Fruit fly (Drosophila melanogaster) whole organism, embryonic: ENCODE measurements around the gene Gorab.

ENCODE experiments used
- ATbp ChIP-seq: fragments of 200-800 bp; sonication (Bioruptor generic); optimal IDR thresholded peaks from 2 replicates; lab custom pipeline; 2017; ENCODE audit warnings: missing biosample characterization, mild to moderate bottlenecking, missing genetic modification characterization, missing genetic modification reagents
- B-H1 ChIP-seq: fragments of 200-800 bp; sonication (Bioruptor generic); IDR thresholded peaks from 3 replicates; pipeline ENCODE4 v1.3.6; 2022; ENCODE audit warnings: missing biosample characterization, missing genetic modification characterization
- CG10543 ChIP-seq: fragments of 200-800 bp; sonication (Bioruptor generic); optimal IDR thresholded peaks from 3 replicates; lab custom pipeline; 2017; ENCODE audit warnings: missing biosample characterization, mild to moderate bottlenecking, missing genetic modification characterization, moderate library complexity
- CG10979 ChIP-seq: fragments of 200-800 bp; sonication (Bioruptor generic); optimal IDR thresholded peaks from 2 replicates; lab custom pipeline; 2018; ENCODE audit warnings: missing biosample characterization, mild to moderate bottlenecking, missing genetic modification characterization, moderate library complexity
- CG11504 ChIP-seq: fragments of 200-800 bp; sonication (Bioruptor generic); optimal IDR thresholded peaks from 3 replicates; lab custom pipeline; 2019; ENCODE audit warnings: missing biosample characterization, mild to moderate bottlenecking, missing genetic modification characterization, moderate library complexity
- CG12299 ChIP-seq: fragments of 200-800 bp; sonication (Bioruptor generic); optimal IDR thresholded peaks from 2 replicates; lab custom pipeline; 2018; ENCODE audit warnings: missing biosample characterization, mild to moderate bottlenecking, missing genetic modification characterization
- CG12391 ChIP-seq: fragments of 200-800 bp; sonication (Bioruptor generic); optimal IDR thresholded peaks from 3 replicates; lab custom pipeline; 2018; ENCODE audit warnings: missing biosample characterization, mild to moderate bottlenecking, missing genetic modification characterization, moderate library complexity
- CG13424 ChIP-seq: fragments of 200-800 bp; sonication (Bioruptor generic); optimal IDR thresholded peaks from 2 replicates; lab custom pipeline; 2019; ENCODE audit warnings: missing biosample characterization, mild to moderate bottlenecking, missing genetic modification characterization, moderate library complexity
- CG15011 ChIP-seq: fragments of 200-800 bp; sonication (Bioruptor generic); optimal IDR thresholded peaks from 3 replicates; lab custom pipeline; 2018; ENCODE audit warnings: missing biosample characterization, mild to moderate bottlenecking, missing genetic modification characterization
- CG17829 ChIP-seq: fragments of 200-800 bp; optimal IDR thresholded peaks from 2 replicates; lab custom pipeline; 2019; ENCODE audit warnings: missing biosample characterization, mild to moderate bottlenecking, missing genetic modification characterization, moderate library complexity
- CG18262 ChIP-seq: fragments of 200-800 bp; optimal IDR thresholded peaks from 3 replicates; lab custom pipeline; 2019; ENCODE audit warnings: missing biosample characterization, mild to moderate bottlenecking, missing genetic modification characterization, moderate library complexity
- CG18599 ChIP-seq: fragments of 200-800 bp; sonication (Bioruptor generic); optimal IDR thresholded peaks from 3 replicates; lab custom pipeline; 2017; ENCODE audit warnings: missing biosample characterization, missing genetic modification characterization, mild to moderate bottlenecking, moderate library complexity, missing genetic modification reagents
- CG2120 ChIP-seq: fragments of 200-800 bp; sonication (Bioruptor generic); optimal IDR thresholded peaks from 3 replicates; lab custom pipeline; 2016; ENCODE audit warnings: missing biosample characterization, missing genetic modification characterization
- CG31441 ChIP-seq: fragments of 200-800 bp; sonication (Bioruptor generic); IDR thresholded peaks from 2 replicates; pipeline ENCODE4 v1.3.6; 2022; ENCODE audit warnings: missing biosample characterization, missing genetic modification characterization
- CG43689 ChIP-seq: fragments of 200-800 bp; sonication (Bioruptor generic); IDR thresholded peaks from 2 replicates; pipeline ENCODE4 v1.3.6; 2022; ENCODE audit warnings: missing biosample characterization, missing genetic modification characterization
- CG6683 ChIP-seq: fragments of 200-800 bp; sonication (Bioruptor generic); optimal IDR thresholded peaks from 2 replicates; lab custom pipeline; 2017; ENCODE audit warnings: missing biosample characterization, mild to moderate bottlenecking, missing genetic modification characterization, missing genetic modification reagents
- CG7556 ChIP-seq: fragments of 200-800 bp; sonication (Bioruptor generic); optimal IDR thresholded peaks from 2 replicates; lab custom pipeline; 2017; ENCODE audit warnings: missing biosample characterization, mild to moderate bottlenecking, missing genetic modification characterization
- CG8478 ChIP-seq: fragments of >200 bp; optimal IDR thresholded peaks from 2 replicates; lab custom pipeline; 2018
- CG9215 ChIP-seq: fragments of 200-800 bp; sonication (Bioruptor generic); IDR thresholded peaks from 2 replicates; pipeline ENCODE4 v1.3.6; 2022; ENCODE audit warnings: missing biosample characterization, missing genetic modification characterization
- CG9727 ChIP-seq: fragments of 200-800 bp; sonication (Bioruptor generic); optimal IDR thresholded peaks from 3 replicates; lab custom pipeline; 2017; ENCODE audit warnings: missing biosample characterization, mild to moderate bottlenecking, missing genetic modification characterization
- Dek ChIP-seq: fragments of 200-800 bp; sonication (Bioruptor generic); optimal IDR thresholded peaks from 3 replicates; lab custom pipeline; 2019; ENCODE audit warnings: missing biosample characterization, mild to moderate bottlenecking, missing genetic modification characterization, moderate library complexity
- Doc2 ChIP-seq: fragments of 200-800 bp; sonication (Bioruptor generic); IDR thresholded peaks from 2 replicates; pipeline ENCODE4 v1.3.6; 2022; ENCODE audit warnings: missing biosample characterization, missing genetic modification characterization
- HLH3B ChIP-seq: fragments of 200-800 bp; sonication (Bioruptor generic); IDR thresholded peaks from 2 replicates; pipeline ENCODE4 v1.3.6; 2022; ENCODE audit warnings: missing biosample characterization, missing genetic modification characterization
- Hmr ChIP-seq: fragments of 200-800 bp; sonication (Bioruptor generic); optimal IDR thresholded peaks from 3 replicates; lab custom pipeline; 2017; ENCODE audit warnings: mild to moderate bottlenecking, missing biosample characterization, missing genetic modification reagents, missing genetic modification characterization
- Hr51 ChIP-seq, 2 experiments: fragments of 200-800 bp; sonication (Bioruptor generic); optimal IDR thresholded peaks; 2 replicates in 1 of 2; 3 replicates in 1 of 2; lab custom pipeline; 2016 to 2018; ENCODE audit warnings: missing biosample characterization in 2 of 2, missing genetic modification characterization in 2 of 2, mild to moderate bottlenecking in 1 of 2, moderate library complexity in 1 of 2
- PHDP ChIP-seq: fragments of 200-800 bp; sonication (Bioruptor generic); optimal IDR thresholded peaks from 3 replicates; lab custom pipeline; 2018; ENCODE audit warnings: missing biosample characterization, mild to moderate bottlenecking, missing genetic modification characterization, moderate library complexity
- Rfx ChIP-seq: fragments of 200-800 bp; sonication (Bioruptor generic); IDR thresholded peaks from 2 replicates; pipeline ENCODE4 v1.3.6; 2022; ENCODE audit warnings: missing biosample characterization, missing genetic modification characterization
- Xbp1 ChIP-seq: fragments of 200-800 bp; sonication (Bioruptor generic); optimal IDR thresholded peaks from 3 replicates; lab custom pipeline; 2016; ENCODE audit warnings: missing biosample characterization, mild to moderate bottlenecking, missing genetic modification characterization
- ac ChIP-seq: fragments of 200-800 bp; sonication (Bioruptor generic); optimal IDR thresholded peaks from 3 replicates; lab custom pipeline; 2017; ENCODE audit warnings: missing biosample characterization, mild to moderate bottlenecking, missing genetic modification characterization
- bbx ChIP-seq: fragments of 200-800 bp; sonication (Bioruptor generic); IDR thresholded peaks from 2 replicates; pipeline ENCODE4 v1.3.6; 2022; ENCODE audit warnings: missing biosample characterization, missing genetic modification characterization; ENCODE audit not compliant: partially characterized antibody
- caup ChIP-seq: fragments of 200-800 bp; sonication (Bioruptor generic); optimal IDR thresholded peaks from 3 replicates; lab custom pipeline; 2017; ENCODE audit warnings: missing biosample characterization, mild to moderate bottlenecking, missing genetic modification characterization, moderate library complexity; ENCODE audit not compliant: severe bottlenecking
- chn ChIP-seq: fragments of 200-800 bp; sonication (Bioruptor generic); optimal IDR thresholded peaks from 2 replicates; lab custom pipeline; 2016; ENCODE audit warnings: missing biosample characterization, missing genetic modification characterization
- ci ChIP-seq: fragments of 200-800 bp; sonication (Bioruptor generic); IDR thresholded peaks from 3 replicates; pipeline ENCODE4 v1.3.6; 2022; ENCODE audit warnings: missing biosample characterization, missing genetic modification characterization
- crc ChIP-seq: fragments of 200-800 bp; sonication (Bioruptor generic); optimal IDR thresholded peaks from 2 replicates; lab custom pipeline; 2016; ENCODE audit warnings: missing biosample characterization, missing genetic modification characterization
- cwo ChIP-seq: fragments of 200-800 bp; sonication (Bioruptor generic); optimal IDR thresholded peaks from 3 replicates; lab custom pipeline; 2017; ENCODE audit warnings: missing biosample characterization, missing genetic modification characterization, mild to moderate bottlenecking, moderate library complexity, missing genetic modification reagents
- dimm ChIP-seq: fragments of 200-800 bp; sonication (Bioruptor generic); IDR thresholded peaks from 2 replicates; pipeline ENCODE4 v1.3.6; 2022; ENCODE audit warnings: missing biosample characterization, missing genetic modification characterization
- gem ChIP-seq: fragments of 200-800 bp; sonication (Bioruptor generic); optimal IDR thresholded peaks from 2 replicates; lab custom pipeline; 2019; ENCODE audit warnings: missing biosample characterization, mild to moderate bottlenecking, missing genetic modification characterization, moderate library complexity
- hbn ChIP-seq: fragments of 200-800 bp; sonication (Bioruptor generic); IDR thresholded peaks from 2 replicates; pipeline ENCODE4 v1.3.6; 2022; ENCODE audit warnings: missing biosample characterization, missing genetic modification characterization; ENCODE audit not compliant: partially characterized antibody
- lab ChIP-seq: fragments of 200-800 bp; sonication (Bioruptor generic); optimal IDR thresholded peaks from 3 replicates; lab custom pipeline; 2017; ENCODE audit warnings: missing biosample characterization, missing genetic modification characterization, mild to moderate bottlenecking, moderate library complexity, missing genetic modification reagents
- nmo ChIP-seq: fragments of 200-800 bp; sonication (Bioruptor generic); optimal IDR thresholded peaks from 2 replicates; lab custom pipeline; 2018; ENCODE audit warnings: missing biosample characterization, mild to moderate bottlenecking, missing genetic modification characterization, moderate library complexity
- org-1 ChIP-seq: fragments of 200-800 bp; sonication (Bioruptor generic); optimal IDR thresholded peaks from 2 replicates; lab custom pipeline; 2017; ENCODE audit warnings: missing biosample characterization, missing genetic modification characterization
- prd ChIP-seq, 3 experiments: fragments of >200 bp in 2 of 3; fragments of 200-800 bp in 1 of 3; sonication (Bioruptor generic) in 1 of 3; optimal IDR thresholded peaks in 2 of 3; IDR thresholded peaks in 1 of 3; 2 replicates in 2 of 3; 3 replicates in 1 of 3; pipeline versions ENCODE4 v1.3.6 to Lab custom; 2017 to 2022; ENCODE audit warnings: missing biosample characterization in 1 of 3, missing genetic modification characterization in 1 of 3
- pros ChIP-seq: fragments of 200-800 bp; sonication (Bioruptor generic); optimal IDR thresholded peaks from 3 replicates; lab custom pipeline; 2019; ENCODE audit warnings: missing biosample characterization, mild to moderate bottlenecking, missing genetic modification characterization, moderate library complexity
- row ChIP-seq: fragments of 200-800 bp; sonication (Bioruptor generic); IDR thresholded peaks from 3 replicates; pipeline ENCODE4 v1.3.6; 2022; ENCODE audit warnings: missing biosample characterization, missing genetic modification characterization
- sima ChIP-seq: fragments of 200-800 bp; sonication (Bioruptor generic); optimal IDR thresholded peaks from 2 replicates; lab custom pipeline; 2016; ENCODE audit warnings: missing biosample characterization, missing genetic modification characterization
- slbo ChIP-seq: fragments of 200-800 bp; sonication (Bioruptor generic); IDR thresholded peaks from 2 replicates; pipeline ENCODE4 v1.3.6; 2022; ENCODE audit warnings: missing biosample characterization, missing genetic modification characterization
- tio ChIP-seq: fragments of 200-800 bp; sonication (Bioruptor generic); optimal IDR thresholded peaks from 2 replicates; lab custom pipeline; 2017; ENCODE audit warnings: missing biosample characterization, missing genetic modification characterization, inconsistent platforms
- wdn ChIP-seq: fragments of 200-800 bp; sonication (Bioruptor generic); IDR thresholded peaks from 2 replicates; pipeline ENCODE4 v1.3.6; 2022; ENCODE audit warnings: missing biosample characterization, missing genetic modification characterization
- zfh2 ChIP-seq: fragments of 200-800 bp; sonication (Bioruptor generic); optimal IDR thresholded peaks from 2 replicates; lab custom pipeline; 2016; ENCODE audit warnings: missing biosample characterization, missing genetic modification characterization

The Gorab gene

dm6 chr3L:17447881-17448280 is 19.2 kb upstream of the Gorab start (continued):
- no peak for TF ChIP-seq wdn (GFP tag; lab: Robert Waterston, UW)
- TF ChIP-seq CG6683 (GFP tag; lab: Kevin White, UChicago): no peak
- peak; percentile 17 for TF ChIP-seq ATbp (GFP tag; lab: Kevin White, UChicago)
- TF ChIP-seq nmo (GFP tag; lab: Kevin White, UChicago): peak; percentile 19
- TF ChIP-seq slbo (GFP tag; lab: Robert Waterston, UW): peak; percentile 52
- no peak for TF ChIP-seq ac (GFP tag; lab: Kevin White, UChicago)
- TF ChIP-seq dimm (GFP tag; lab: Robert Waterston, UW): no peak
- no peak for TF ChIP-seq prd (optimal IDR thresholded peaks at IDR 0.05; lab: Kevin White, UChicago)
- TF ChIP-seq prd (GFP tag; IDR thresholded peaks at IDR 0.05; lab: Robert Waterston, UW): 0 out of 3 replicates have a peak, but pooled peaks have one; percentile 36
- TF ChIP-seq Hmr (GFP tag; lab: Kevin White, UChicago): peak; percentile 70
- TF ChIP-seq CG43689: no peak
- TF ChIP-seq CG12299: no peak
- TF ChIP-seq CG11504 (tag; lab: Kevin White, UChicago): peak; percentile 55
- no peak for TF ChIP-seq zfh2 (GFP tag; lab: Kevin White, UChicago)
- peak; percentile 16; the same call in 1 of the 2 replicates for TF ChIP-seq CG9215
- no peak for TF ChIP-seq B-H1 (GFP tag; lab: Robert Waterston, UW)
- no peak for TF ChIP-seq ci (GFP tag; lab: Robert Waterston, UW)
- peak; percentile 35 for TF ChIP-seq PHDP (tag; lab: Kevin White, UChicago)
- peak; percentile 54 for TF ChIP-seq CG9727 (GFP tag; lab: Kevin White, UChicago)
- no peak for TF ChIP-seq sima (GFP tag; lab: Kevin White, UChicago)
- no peak for TF ChIP-seq crc (GFP tag; lab: Kevin White, UChicago)
- TF ChIP-seq org-1 (GFP tag; lab: Kevin White, UChicago): peak; percentile 18
- TF ChIP-seq chn (GFP tag; lab: Kevin White, UChicago): no peak
- TF ChIP-seq caup (GFP tag; lab: Kevin White, UChicago): peak; percentile 3
- peak; percentile 44 for TF ChIP-seq CG13424 (tag; lab: Kevin White, UChicago)
- peak; percentile 17 for TF ChIP-seq CG17829 (tag; lab: Kevin White, UChicago)
- TF ChIP-seq tio (GFP tag; lab: Kevin White, UChicago): peak; percentile 19
- TF ChIP-seq row (GFP tag; lab: Robert Waterston, UW): peak; percentile 72
- TF ChIP-seq Doc2: no peak
- peak; percentile 77 for TF ChIP-seq CG18599
- peak; percentile 34 for TF ChIP-seq CG12391 (tag; lab: Kevin White, UChicago)
- peak in 1 of 2 experiments; percentile 25 for TF ChIP-seq Hr51 (GFP tag; optimal IDR thresholded peaks at IDR 0.05; lab: Kevin White, UChicago)
- TF ChIP-seq CG2120 (GFP tag; lab: Kevin White, UChicago): peak; percentile 38
- no peak for TF ChIP-seq bbx (GFP tag; lab: Robert Waterston, UW)
- TF ChIP-seq CG15011 (GFP tag; lab: Kevin White, UChicago): peak; percentile 9
- TF ChIP-seq cwo: peak; percentile 43
- TF ChIP-seq lab: peak; percentile 68
- TF ChIP-seq CG18262 (tag; lab: Kevin White, UChicago): peak; percentile 29
- 0 out of 2 replicates have a peak, but pooled peaks have one; percentile 17 for TF ChIP-seq Rfx
- peak; percentile 7 for TF ChIP-seq CG10979 (tag; lab: Kevin White, UChicago)
- no peak for TF ChIP-seq CG8478
- TF ChIP-seq hbn (GFP tag; lab: Robert Waterston, UW): no peak
- peak; percentile 34 for TF ChIP-seq pros (GFP tag; lab: Kevin White, UChicago)
- peak; percentile 19 for TF ChIP-seq Dek (tag; lab: Kevin White, UChicago)
- peak; percentile 78 for TF ChIP-seq CG7556
- TF ChIP-seq CG31441: peak; percentile 31; the same call in 1 of the 2 replicates
- peak; percentile 34 for TF ChIP-seq Xbp1 (GFP tag; lab: Kevin White, UChicago)
- TF ChIP-seq CG10543 (GFP tag; lab: Kevin White, UChicago): peak; percentile 8
- 0 out of 2 replicates have a peak, but pooled peaks have one; percentile 19 for TF ChIP-seq HLH3B
- peak; percentile 63 for TF ChIP-seq gem (tag; lab: Kevin White, UChicago)
